Worm (Caenorhabditis elegans) whole organism, L3 larva: ENCODE measurements around the gene pat-9.

Experiments
- aly-2 ChIP-seq: fragments of 150-350 bp; optimal IDR thresholded peaks from 2 replicates; lab custom pipeline; 2014; ENCODE audit warnings: missing biosample characterization, missing genetic modification characterization
- ama-1 ChIP-seq: fragments of 150-350 bp; optimal IDR thresholded peaks from 2 replicates; lab custom pipeline; 2018
- ceh-82 ChIP-seq: fragments of 150-350 bp; optimal IDR thresholded peaks from 2 replicates; lab custom pipeline; 2014; ENCODE audit warnings: missing biosample characterization, missing genetic modification characterization
- egl-27 ChIP-seq: sonication (generic microtip); optimal IDR thresholded peaks from 4 replicates; lab custom pipeline; 2017; ENCODE audit warnings: missing biosample characterization, missing genetic modification reagents, missing genetic modification characterization
- elt-3 ChIP-seq, 3 experiments: fragments of 150-350 bp in 1 of 3; sonication (generic microtip) in 2 of 3; optimal IDR thresholded peaks; 2 replicates in 2 of 3; 4 replicates in 1 of 3; lab custom pipeline; 2014 to 2017; ENCODE audit warnings: missing biosample characterization in 3 of 3, missing genetic modification characterization in 3 of 3
- nhr-11 ChIP-seq: fragments of 150-350 bp; optimal IDR thresholded peaks from 2 replicates; lab custom pipeline; 2014; ENCODE audit warnings: missing biosample characterization, missing genetic modification characterization
- nhr-28 ChIP-seq: fragments of 150-350 bp; optimal IDR thresholded peaks from 2 replicates; lab custom pipeline; 2014; ENCODE audit warnings: missing biosample characterization, missing genetic modification characterization
- nhr-77 ChIP-seq: fragments of 150-350 bp; optimal IDR thresholded peaks from 2 replicates; lab custom pipeline; 2014; ENCODE audit warnings: missing biosample characterization, missing genetic modification characterization
- unc-39 ChIP-seq: sonication (generic microtip); optimal IDR thresholded peaks from 4 replicates; lab custom pipeline; 2017; ENCODE audit warnings: missing biosample characterization, missing genetic modification characterization

DNA sequence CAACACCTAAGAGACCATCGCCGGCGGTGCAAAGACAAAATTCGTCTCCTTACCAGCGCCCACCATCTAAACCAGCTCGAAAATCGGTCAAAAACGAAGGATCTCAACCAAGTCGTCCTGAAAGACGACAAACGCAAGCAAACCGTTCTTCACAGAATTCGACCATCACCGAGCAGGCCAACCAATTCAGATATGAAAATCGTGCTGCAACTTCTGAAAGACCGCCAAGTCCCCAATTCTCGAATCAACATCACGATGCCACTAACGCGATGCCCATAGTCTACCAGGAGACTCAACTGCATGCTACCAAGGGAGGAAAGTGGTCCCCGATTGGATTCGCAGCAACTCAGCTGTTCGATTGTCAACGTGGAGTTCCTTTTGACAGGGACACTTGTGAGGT lies 17.2 kb upstream of the pat-9 start, which contains the start of gene T25D1.1:
- TF ChIP-seq unc-39 (tag; lab: Kevin White, UChicago) (no peak), ama-1 (lab: Kevin White, UChicago) (no peak), nhr-11 (tag; lab: Kevin White, UChicago) (no peak), nhr-77 (tag; lab: Kevin White, UChicago) (no peak), aly-2 (tag; lab: Kevin White, UChicago) (no peak), nhr-28 (tag; lab: Kevin White, UChicago) (no peak), ceh-82 (no peak), egl-27 (tag; lab: Kevin White, UChicago) (no peak), elt-3 (tag; optimal IDR thresholded peaks at IDR 0.05; lab: Kevin White, UChicago) (no peak)
